Fruit fly (Drosophila melanogaster): ENCODE data around the gene CG9135.

The CG9135 gene

dm6 chr2L:6036710-6037109 lies 13.9 kb upstream of the CG9135 start, which contains the start of gene mtm (continued):
- TF ChIP-seq CG12071 (GFP tag; optimal IDR thresholded peaks at IDR 0.05) (no peak), HLH54F (GFP tag; optimal IDR thresholded peaks at IDR 0.05) (no peak), ham (GFP tag; IDR thresholded peaks at IDR 0.05) (no peak), BEAF-32 (GFP tag; optimal IDR thresholded peaks at IDR 0.05) (peak; percentile 3), Sox102F (GFP tag; optimal IDR thresholded peaks at IDR 0.05) (no peak), CG2116 (GFP tag; optimal IDR thresholded peaks at IDR 0.05) (peak; percentile 12), Side (GFP tag; optimal IDR thresholded peaks at IDR 0.05) (no peak), scrt (GFP tag; optimal IDR thresholded peaks at IDR 0.05) (no peak), zen (tag; optimal IDR thresholded peaks at IDR 0.05) (no peak), unc-4 (GFP tag; IDR thresholded peaks at IDR 0.05; ENCODE audit: partially characterized antibody) (no peak), BtbVII (GFP tag; optimal IDR thresholded peaks at IDR 0.05) (no peak), CG31388 (GFP tag; optimal IDR thresholded peaks at IDR 0.05) (no peak), twi (tag; optimal IDR thresholded peaks at IDR 0.05) (no peak), CG1603 (tag; optimal IDR thresholded peaks at IDR 0.05) (peak; percentile 53), nerfin-1 (tag; optimal IDR thresholded peaks at IDR 0.05) (peak; percentile 69), CG3847 (GFP tag; IDR thresholded peaks at IDR 0.05) (no peak), disco-r (GFP tag; optimal IDR thresholded peaks at IDR 0.05) (no peak), dpn (GFP tag; optimal IDR thresholded peaks at IDR 0.05) (no peak), so (GFP tag; IDR thresholded peaks at IDR 0.05) (no peak), gro (GFP tag; optimal IDR thresholded peaks at IDR 0.05) (no peak), odd (GFP tag; optimal IDR thresholded peaks at IDR 0.05) (no peak), crol (GFP tag; IDR thresholded peaks at IDR 0.05) (no peak), CG30431 (GFP tag; optimal IDR thresholded peaks at IDR 0.05) (no peak), CG16813 (GFP tag; IDR thresholded peaks at IDR 0.05; ENCODE audit: partially characterized antibody) (no peak), slbo (GFP tag; IDR thresholded peaks at IDR 0.05) (no peak), vfl (GFP tag; optimal IDR thresholded peaks at IDR 0.05) (no peak), CG12659 (GFP tag; optimal IDR thresholded peaks at IDR 0.05) (no peak), HLHmδ (GFP tag; optimal IDR thresholded peaks at IDR 0.05) (no peak), hbn (GFP tag; IDR thresholded peaks at IDR 0.05; ENCODE audit: partially characterized antibody) (0 out of 2 replicates have a peak, but pooled peaks have one; percentile 19), toy (GFP tag; IDR thresholded peaks at IDR 0.05) (no peak), fd3F (GFP tag; optimal IDR thresholded peaks at IDR 0.05) (no peak), Bdp1 (GFP tag; optimal IDR thresholded peaks at IDR 0.05) (no peak), pfk (GFP tag; optimal IDR thresholded peaks at IDR 0.05) (no peak), CG7271 (tag; optimal IDR thresholded peaks at IDR 0.05) (no peak), Adf1 (GFP tag; IDR thresholded peaks at IDR 0.05) (no peak), nerfin-2 (GFP tag; IDR thresholded peaks at IDR 0.05; ENCODE audit: partially characterized antibody) (no peak), kah (GFP tag; optimal IDR thresholded peaks at IDR 0.05) (peak; percentile 35), CG12155 (GFP tag; optimal IDR thresholded peaks at IDR 0.05) (no peak), Hr78 (GFP tag; optimal IDR thresholded peaks at IDR 0.05) (no peak)

dm6 chr2L:6037830-6038229 lies 12.8 kb upstream of the CG9135 start, which contains the start of the genes CG9117 and CG31643:
TSS of gene CG9117 (minus strand) at chr2L:6037902.
TSS of gene CG31643 (plus strand) at chr2L:6038117.
- TF ChIP-seq tap (tag; optimal IDR thresholded peaks at IDR 0.05) (no peak), YL-1 (GFP tag; optimal IDR thresholded peaks at IDR 0.05) (peak; percentile 26), CG10147 (GFP tag; optimal IDR thresholded peaks at IDR 0.05) (peak; percentile 21), CrebB (tag; optimal IDR thresholded peaks at IDR 0.05) (peak; percentile 35), scrt (GFP tag; optimal IDR thresholded peaks at IDR 0.05) (peak; percentile 97), Lhr (GFP tag; optimal IDR thresholded peaks at IDR 0.05) (no peak), Atf-2 (GFP tag; optimal IDR thresholded peaks at IDR 0.05) (peak; percentile 2), CG2120 (GFP tag; optimal IDR thresholded peaks at IDR 0.05) (peak; percentile 85), CG7786 (GFP tag; optimal IDR thresholded peaks at IDR 0.05) (peak; percentile 55), sr (GFP tag; IDR thresholded peaks at IDR 0.05) (no peak), exex (tag; optimal IDR thresholded peaks at IDR 0.05) (peak; percentile 60), tgo (GFP tag; IDR thresholded peaks at IDR 0.05) (peak; percentile 43; the same call in 2 of the 3 replicates), Drgx (GFP tag; IDR thresholded peaks at IDR 0.05) (0 out of 2 replicates have a peak, but pooled peaks have one; percentile 21), chn (GFP tag; optimal IDR thresholded peaks at IDR 0.05) (peak; percentile 42), Doc2 (GFP tag; IDR thresholded peaks at IDR 0.05) (no peak), Hr78 (GFP tag; optimal IDR thresholded peaks at IDR 0.05) (no peak)
